Fruit fly (Drosophila melanogaster) whole organism, pupa: ENCODE measurements around the gene CG31697.

ENCODE experiments used
- CG10348 ChIP-seq: fragments of 200-800 bp; sonication (Bioruptor generic); IDR thresholded peaks from 2 replicates; pipeline ENCODE4 v1.3.6; 2022; ENCODE audit warnings: missing biosample characterization, missing genetic modification characterization
- CG12605 ChIP-seq: fragments of 200-800 bp; sonication (Bioruptor generic); IDR thresholded peaks from 2 replicates; pipeline ENCODE4 v1.3.6; 2022; ENCODE audit warnings: missing biosample characterization, missing genetic modification characterization
- CG13204 ChIP-seq: fragments of 200-800 bp; sonication (Bioruptor generic); optimal IDR thresholded peaks from 2 replicates; lab custom pipeline; 2018; ENCODE audit warnings: missing biosample characterization, mild to moderate bottlenecking, missing genetic modification characterization, moderate library complexity
- CG15710 ChIP-seq: fragments of 200-800 bp; sonication (Bioruptor generic); optimal IDR thresholded peaks from 2 replicates; lab custom pipeline; 2018; ENCODE audit warnings: missing biosample characterization, mild to moderate bottlenecking, missing genetic modification characterization, moderate library complexity
- CG17806 ChIP-seq: fragments of 200-800 bp; sonication (Bioruptor generic); optimal IDR thresholded peaks from 2 replicates; lab custom pipeline; 2018; ENCODE audit warnings: missing biosample characterization, mild to moderate bottlenecking, missing genetic modification characterization, moderate library complexity
- CG32121 ChIP-seq: fragments of 200-800 bp; sonication (Bioruptor generic); IDR thresholded peaks from 2 replicates; pipeline ENCODE4 v1.3.6; 2022; ENCODE audit warnings: missing biosample characterization, missing genetic modification characterization
- CG34367 ChIP-seq: fragments of 200-800 bp; sonication (Bioruptor generic); optimal IDR thresholded peaks from 2 replicates; lab custom pipeline; 2018; ENCODE audit warnings: missing biosample characterization, mild to moderate bottlenecking, missing genetic modification characterization
- CG4496 ChIP-seq: fragments of 200-800 bp; sonication (Bioruptor generic); IDR thresholded peaks from 3 replicates; pipeline ENCODE4 v1.3.6; 2022; ENCODE audit warnings: missing biosample characterization, missing genetic modification characterization
- CG8159 ChIP-seq: fragments of 200-800 bp; sonication (Bioruptor generic); optimal IDR thresholded peaks from 3 replicates; lab custom pipeline; 2018; ENCODE audit warnings: missing biosample characterization, mild to moderate bottlenecking, missing genetic modification characterization, moderate library complexity
- CG8301 ChIP-seq: fragments of 200-800 bp; sonication (Bioruptor generic); optimal IDR thresholded peaks from 2 replicates; lab custom pipeline; 2018; ENCODE audit warnings: missing biosample characterization, mild to moderate bottlenecking, missing genetic modification characterization
- CG9948 ChIP-seq: fragments of 200-800 bp; sonication (Bioruptor generic); optimal IDR thresholded peaks from 2 replicates; lab custom pipeline; 2018; ENCODE audit warnings: missing biosample characterization, mild to moderate bottlenecking, missing genetic modification characterization, moderate library complexity
- D1 ChIP-seq: fragments of 200-800 bp; sonication (Bioruptor generic); optimal IDR thresholded peaks from 2 replicates; lab custom pipeline; 2018; ENCODE audit warnings: missing biosample characterization, mild to moderate bottlenecking, missing genetic modification characterization, moderate library complexity
- EcR ChIP-seq: fragments of 200-800 bp; sonication (Bioruptor generic); optimal IDR thresholded peaks from 3 replicates; lab custom pipeline; 2019; ENCODE audit warnings: missing biosample characterization, missing genetic modification characterization, mild to moderate bottlenecking, moderate library complexity, missing genetic modification reagents
- Ets98B ChIP-seq: fragments of 200-800 bp; sonication (Bioruptor generic); IDR thresholded peaks from 2 replicates; pipeline ENCODE4 v1.3.6; 2022; ENCODE audit warnings: missing biosample characterization, missing genetic modification characterization
- Pif1A ChIP-seq: fragments of 200-800 bp; sonication (Bioruptor generic); optimal IDR thresholded peaks from 3 replicates; lab custom pipeline; 2016; ENCODE audit warnings: missing biosample characterization, missing genetic modification characterization
- Pif1B ChIP-seq: fragments of 200-800 bp; sonication (Bioruptor generic); optimal IDR thresholded peaks from 3 replicates; lab custom pipeline; 2016; ENCODE audit warnings: missing biosample characterization, missing genetic modification characterization
- Snoo ChIP-seq: fragments of 200-800 bp; sonication (Bioruptor generic); optimal IDR thresholded peaks from 3 replicates; lab custom pipeline; 2017; ENCODE audit warnings: missing biosample characterization, mild to moderate bottlenecking, missing genetic modification characterization, inconsistent platforms
- fd96Ca ChIP-seq: fragments of 200-800 bp; sonication (Bioruptor generic); IDR thresholded peaks from 3 replicates; pipeline ENCODE4 v1.3.6; 2022; ENCODE audit warnings: missing biosample characterization, missing genetic modification characterization
- gl ChIP-seq: fragments of 200-800 bp; sonication (Bioruptor generic); optimal IDR thresholded peaks from 2 replicates; lab custom pipeline; 2018; ENCODE audit warnings: missing biosample characterization, mild to moderate bottlenecking, missing genetic modification characterization
- rn ChIP-seq: fragments of 200-800 bp; sonication (Bioruptor generic); IDR thresholded peaks from 2 replicates; pipeline ENCODE4 v1.3.6; 2022; ENCODE audit warnings: missing biosample characterization, missing genetic modification characterization

CG31697 gene

DNA sequence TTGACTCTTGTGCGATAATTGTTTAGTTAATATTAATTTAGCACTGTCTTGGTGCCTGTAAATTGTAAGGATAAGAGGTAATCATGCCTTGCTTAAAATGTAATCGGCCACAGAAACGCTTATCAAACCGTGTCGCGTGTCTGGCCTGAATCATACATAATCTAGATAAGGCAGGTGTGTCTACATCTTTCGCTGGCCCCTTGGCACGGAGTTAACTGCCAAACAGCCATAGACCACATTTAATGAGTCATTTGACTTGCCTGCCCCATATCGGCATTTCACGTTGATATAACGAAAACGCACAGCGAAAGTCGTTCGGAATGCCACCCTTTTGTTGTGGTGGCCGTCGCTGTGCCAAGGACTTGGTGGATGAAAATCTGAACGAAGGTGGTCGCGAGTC, at the start of gene CG31697:
CG31697 (plus strand) TSS at position 215 of the 400 bp plus-strand sequence.
- no peak for TF ChIP-seq CG8159 (tag; lab: Kevin White, UChicago)
- TF ChIP-seq Pif1B (GFP tag; lab: Kevin White, UChicago): no peak
- TF ChIP-seq EcR (GFP tag; lab: Kevin White, UChicago): no peak
- no peak for TF ChIP-seq Pif1A
- TF ChIP-seq Snoo: no peak
- no peak for TF ChIP-seq fd96Ca (GFP tag; lab: Robert Waterston, UW)
- no peak for TF ChIP-seq Ets98B (GFP tag; lab: Robert Waterston, UW)
- TF ChIP-seq D1 (tag; lab: Kevin White, UChicago): no peak
- TF ChIP-seq CG32121 (GFP tag; lab: Robert Waterston, UW): no peak

DNA sequence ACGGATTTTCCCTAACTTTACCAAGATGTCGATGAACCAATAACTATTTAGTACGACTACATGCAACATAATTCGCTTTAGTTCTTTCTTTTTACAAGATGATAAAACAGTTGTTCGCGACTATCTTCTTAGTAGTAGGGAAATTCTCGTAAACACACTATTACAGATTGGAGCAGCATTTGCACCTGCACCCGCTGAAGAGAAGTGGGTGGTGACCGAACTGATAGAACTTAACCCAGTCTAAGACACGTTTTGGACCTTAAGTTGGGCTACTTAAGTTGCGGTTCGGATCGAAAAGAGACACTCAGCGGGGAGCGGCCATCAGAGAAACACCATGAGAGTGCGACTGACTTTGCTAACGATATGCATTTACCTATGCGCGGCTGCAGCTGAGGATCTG, 48.1 kb upstream of the CG31697 start, which contains the start of gene CG13083:
CG13083 (plus strand) TSS at position 301 of the 400 bp plus-strand sequence.
- TF ChIP-seq fd96Ca (GFP tag; lab: Robert Waterston, UW) (no peak), Pif1A (no peak), Snoo (no peak), CG17806 (tag; lab: Kevin White, UChicago) (no peak), CG8301 (no peak), CG8159 (tag; lab: Kevin White, UChicago) (no peak), Pif1B (GFP tag; lab: Kevin White, UChicago) (no peak), CG13204 (GFP tag; lab: Kevin White, UChicago) (no peak)

- TF ChIP-seq CG32121 (GFP tag; lab: Robert Waterston, UW) (peak; percentile 50), CG4496 (GFP tag; lab: Robert Waterston, UW) (peak; percentile 40; the same call in 1 of the 3 replicates), CG12605 (peak; percentile 61), CG9948 (tag; lab: Kevin White, UChicago) (no peak)
Measured at dm6 chr2L:19489997-19490461, 45.2 kb upstream of the CG31697 start, which contains the start of the genes CG10194 and CG18094. CG10194 (minus strand) TSS chr2L:19490104. CG18094 (plus strand) TSS chr2L:19490262.

DNA sequence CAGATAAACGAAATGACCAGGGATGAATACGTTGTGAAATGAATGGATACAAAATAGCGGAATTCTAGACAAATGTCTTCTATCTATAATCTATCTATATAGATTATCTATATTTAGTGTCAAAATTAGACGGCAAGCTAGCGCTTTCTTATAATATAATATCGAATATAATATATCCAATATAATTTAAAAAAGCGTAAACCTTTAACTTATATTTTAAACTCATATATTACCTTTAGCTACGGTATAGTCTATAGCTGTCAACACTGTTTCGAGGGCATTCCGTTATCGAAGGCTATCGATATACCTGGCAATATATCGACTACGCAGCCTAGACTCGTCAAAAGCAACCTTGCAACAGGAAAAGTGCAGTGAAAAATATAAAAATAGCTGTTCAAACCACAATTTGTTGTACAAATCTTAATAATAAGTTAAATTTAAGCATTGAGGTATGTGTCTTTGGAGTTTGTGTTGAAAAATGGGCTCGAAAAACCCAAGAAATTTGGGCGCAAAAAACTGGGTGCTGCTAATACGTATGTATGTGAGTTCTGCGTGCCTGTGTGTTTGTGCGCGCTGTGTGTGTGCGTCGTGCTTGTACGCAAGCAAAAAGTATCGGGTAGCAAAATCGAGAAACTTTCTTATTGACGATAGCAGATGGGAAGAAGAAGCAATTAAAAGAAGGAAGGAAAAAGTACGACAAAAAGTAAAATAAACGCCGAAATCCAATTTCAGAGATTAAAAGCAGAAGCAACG, 42.1 kb upstream of the CG31697 start, which contains the start of the genes swm and Ctu2:
swm (plus strand) TSS at position 318 of the 753 bp plus-strand sequence.
Ctu2 (minus strand) TSS at position 320 of the 753 bp plus-strand sequence.
- TF ChIP-seq CG10348 (no peak), CG9948 (tag; lab: Kevin White, UChicago) (peak; percentile 43), Snoo (no peak), gl (tag; lab: Kevin White, UChicago) (no peak), CG8301 (no peak), Ets98B (GFP tag; lab: Robert Waterston, UW) (no peak; the same call in 1 of the 2 replicates), CG13204 (GFP tag; lab: Kevin White, UChicago) (no peak), CG32121 (GFP tag; lab: Robert Waterston, UW) (peak; percentile 56; the same call in 1 of the 2 replicates), CG15710 (tag; lab: Kevin White, UChicago) (peak; percentile 70), Pif1A (no peak), EcR (GFP tag; lab: Kevin White, UChicago) (peak; percentile 19), CG17806 (tag; lab: Kevin White, UChicago) (no peak), CG4496 (GFP tag; lab: Robert Waterston, UW) (no peak)

DNA sequence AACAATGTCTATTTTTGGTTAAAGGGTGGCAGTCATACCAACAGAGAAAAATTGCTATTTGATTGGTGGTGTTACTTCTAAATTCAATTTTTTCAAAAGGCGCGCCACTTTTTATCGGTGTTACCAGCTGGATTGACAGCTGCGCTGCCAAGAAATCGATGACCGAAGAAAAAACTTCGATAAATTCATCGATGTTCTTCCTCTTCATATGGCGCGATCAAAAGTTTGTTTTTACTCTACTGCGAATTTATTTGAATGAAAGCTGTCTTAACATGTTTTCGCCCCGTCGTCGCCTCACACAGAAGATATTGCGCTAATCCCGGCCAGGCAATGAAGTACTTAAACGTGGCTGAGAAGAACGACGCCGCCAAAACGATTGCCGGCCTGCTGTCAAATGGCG, 37.3 kb upstream of the CG31697 start, which contains the start of gene Top3alpha:
Top3alpha (plus strand) TSS at position 186 of the 400 bp plus-strand sequence.
- TF ChIP-seq Snoo (no peak), CG15710 (tag; lab: Kevin White, UChicago) (no peak), CG13204 (GFP tag; lab: Kevin White, UChicago) (no peak), CG34367 (tag; lab: Kevin White, UChicago) (no peak)

DNA sequence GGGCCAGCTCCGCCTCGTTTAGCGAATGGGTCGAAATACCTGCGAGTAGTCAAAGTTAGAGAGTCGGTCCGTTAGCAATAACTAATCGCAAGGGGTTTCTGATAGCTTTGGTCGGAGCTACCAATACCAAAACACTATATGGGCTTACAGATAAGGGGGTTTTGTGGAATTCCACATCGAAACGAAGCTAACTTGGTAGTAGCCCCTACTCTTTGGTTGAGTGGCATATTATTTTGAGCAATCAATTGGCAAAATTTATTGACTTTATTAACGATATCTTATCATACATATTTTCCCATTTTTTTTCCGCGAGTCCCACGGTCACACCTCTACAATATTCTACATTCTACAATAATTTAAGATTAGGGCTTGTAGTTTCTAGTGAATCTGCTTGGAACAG, 28.9 kb upstream of the CG31697 start:
- TF ChIP-seq EcR (GFP tag; lab: Kevin White, UChicago) (no peak), Ets98B (GFP tag; lab: Robert Waterston, UW) (no peak), CG8301 (no peak), rn (no peak), CG32121 (GFP tag; lab: Robert Waterston, UW) (no peak), CG12605 (no peak), CG8159 (tag; lab: Kevin White, UChicago) (no peak)

dm6 chr2L:19508361-19508918, 26.8 kb upstream of the CG31697 start, which contains the start of gene cyst:
cyst (minus strand) TSS chr2L:19508764.
- TF ChIP-seq CG12605 (no peak), CG4496 (GFP tag; lab: Robert Waterston, UW) (0 out of 3 replicates have a peak, but pooled peaks have one; percentile 14)
- TF ChIP-seq, all 21 proteins: peak for 1
